Worm (Caenorhabditis elegans): ENCODE measurements around the gene B0294.3.

DNA sequence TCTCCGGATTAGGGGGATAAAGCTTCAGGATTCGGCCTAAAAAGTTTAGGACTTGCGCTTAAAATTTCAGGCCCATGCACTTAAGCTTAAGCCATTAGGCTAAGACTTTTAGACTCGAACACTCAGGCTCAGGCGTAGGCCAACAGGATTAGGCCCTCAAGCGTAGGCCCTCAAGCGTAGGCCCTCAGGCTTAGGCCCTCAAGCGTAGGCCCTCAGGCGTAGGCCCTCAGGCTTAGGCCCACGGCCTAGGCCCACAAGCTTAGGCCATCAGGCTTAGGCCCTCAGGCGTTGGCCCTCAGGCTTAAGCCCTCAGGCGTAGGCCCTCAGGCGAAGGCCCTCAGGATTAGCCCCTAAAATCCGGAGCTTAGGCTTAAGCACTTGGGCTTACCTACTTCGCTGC lies 41.5 kb upstream of the B0294.3 start:
- no peak for TF ChIP-seq ceh-45 (GFP tag; IDR thresholded peaks at IDR 0.05)
- no peak for TF ChIP-seq rnt-1 (tag; optimal IDR thresholded peaks at IDR 0.05)
- no peak for TF ChIP-seq hlh-13 (GFP tag; optimal IDR thresholded peaks at IDR 0.05)
- no peak for TF ChIP-seq gmeb-2 (tag; optimal IDR thresholded peaks at IDR 0.05)
- TF ChIP-seq ama-1 (optimal IDR thresholded peaks at IDR 0.05), result no peak
- TF ChIP-seq nhr-11 (tag; optimal IDR thresholded peaks at IDR 0.05), result no peak
- TF ChIP-seq K02D7.2 (tag; optimal IDR thresholded peaks at IDR 0.05), result no peak
- no peak for TF ChIP-seq ceh-30 (tag; optimal IDR thresholded peaks at IDR 0.05)
- TF ChIP-seq lim-6 (tag; optimal IDR thresholded peaks at IDR 0.05), result no peak
- no peak for TF ChIP-seq unc-86 (tag; optimal IDR thresholded peaks at IDR 0.05)

Data from whole organism, late embryonic.